Fruit fly (Drosophila melanogaster) whole organism, embryonic: ENCODE data around the gene CG9498.

Experiments
- Atf3 ChIP-seq: fragments of 200-800 bp; sonication (Bioruptor generic); optimal IDR thresholded peaks from 3 replicates; lab custom pipeline; 2016; ENCODE audit warnings: missing biosample characterization, missing genetic modification characterization
- Blimp-1 ChIP-seq: fragments of 200-800 bp; sonication (Bioruptor generic); optimal IDR thresholded peaks from 3 replicates; lab custom pipeline; 2018; ENCODE audit warnings: missing biosample characterization, missing genetic modification characterization, mild to moderate bottlenecking, moderate library complexity, missing genetic modification reagents
- CG10565 ChIP-seq: fragments of 200-800 bp; sonication (Bioruptor generic); optimal IDR thresholded peaks from 3 replicates; lab custom pipeline; 2016; ENCODE audit warnings: missing biosample characterization, mild to moderate bottlenecking, missing genetic modification characterization
- CG11504 ChIP-seq: fragments of 200-800 bp; sonication (Bioruptor generic); optimal IDR thresholded peaks from 3 replicates; lab custom pipeline; 2019; ENCODE audit warnings: missing biosample characterization, mild to moderate bottlenecking, missing genetic modification characterization, moderate library complexity
- CG12104 ChIP-seq: fragments of 200-800 bp; sonication (Bioruptor generic); optimal IDR thresholded peaks from 3 replicates; lab custom pipeline; 2016; ENCODE audit warnings: missing biosample characterization, missing genetic modification characterization
- CG13296 ChIP-seq: fragments of 200-800 bp; sonication (Bioruptor generic); optimal IDR thresholded peaks from 3 replicates; lab custom pipeline; 2018; ENCODE audit warnings: missing biosample characterization, mild to moderate bottlenecking, missing genetic modification characterization
- CG14965 ChIP-seq: fragments of 200-800 bp; sonication (Bioruptor generic); optimal IDR thresholded peaks from 2 replicates; lab custom pipeline; 2016; ENCODE audit warnings: missing biosample characterization, missing genetic modification characterization, borderline replicate concordance
- CG17359 ChIP-seq: fragments of 200-800 bp; sonication (Bioruptor generic); optimal IDR thresholded peaks from 3 replicates; lab custom pipeline; 2018; ENCODE audit warnings: missing biosample characterization, mild to moderate bottlenecking, missing genetic modification characterization, moderate library complexity
- CG17361 ChIP-seq: fragments of 200-800 bp; sonication (Bioruptor generic); IDR thresholded peaks from 3 replicates; pipeline ENCODE4 v1.3.6; 2022; ENCODE audit warnings: missing biosample characterization, missing genetic modification characterization
- CG17912 ChIP-seq: fragments of 200-800 bp; sonication (Bioruptor generic); optimal IDR thresholded peaks from 2 replicates; lab custom pipeline; 2018; ENCODE audit warnings: missing biosample characterization, mild to moderate bottlenecking, missing genetic modification characterization
- CG18262 ChIP-seq: fragments of 200-800 bp; optimal IDR thresholded peaks from 3 replicates; lab custom pipeline; 2019; ENCODE audit warnings: missing biosample characterization, mild to moderate bottlenecking, missing genetic modification characterization, moderate library complexity
- CG18599 ChIP-seq: fragments of 200-800 bp; sonication (Bioruptor generic); optimal IDR thresholded peaks from 3 replicates; lab custom pipeline; 2017; ENCODE audit warnings: missing biosample characterization, missing genetic modification characterization, mild to moderate bottlenecking, moderate library complexity, missing genetic modification reagents
- CG2199 ChIP-seq: fragments of 200-800 bp; sonication (Bioruptor generic); IDR thresholded peaks from 3 replicates; pipeline ENCODE4 v1.3.6; 2022; ENCODE audit warnings: missing biosample characterization, missing genetic modification characterization
- CG3726 ChIP-seq: fragments of 200-800 bp; sonication (Bioruptor generic); IDR thresholded peaks from 3 replicates; pipeline ENCODE4, ENCODE4 v1.3.6; 2022; ENCODE audit warnings: missing biosample characterization, missing genetic modification characterization
- CG43689 ChIP-seq: fragments of 200-800 bp; sonication (Bioruptor generic); IDR thresholded peaks from 2 replicates; pipeline ENCODE4 v1.3.6; 2022; ENCODE audit warnings: missing biosample characterization, missing genetic modification characterization
- CG4424 ChIP-seq: fragments of 200-800 bp; sonication (Bioruptor generic); optimal IDR thresholded peaks from 3 replicates; lab custom pipeline; 2016; ENCODE audit warnings: missing biosample characterization, missing genetic modification characterization
- CG6854 ChIP-seq: fragments of 200-800 bp; sonication (Bioruptor generic); optimal IDR thresholded peaks from 3 replicates; lab custom pipeline; 2017; ENCODE audit warnings: missing biosample characterization, mild to moderate bottlenecking, missing genetic modification characterization
- CG7987 ChIP-seq: fragments of 200-800 bp; sonication (Bioruptor generic); optimal IDR thresholded peaks from 2 replicates; lab custom pipeline; 2018; ENCODE audit warnings: missing biosample characterization, mild to moderate bottlenecking, missing genetic modification characterization, moderate library complexity
- CG8944 ChIP-seq: fragments of 200-800 bp; sonication (Bioruptor generic); optimal IDR thresholded peaks from 3 replicates; lab custom pipeline; 2016; ENCODE audit warnings: missing biosample characterization, missing genetic modification characterization
- Chrac-16 ChIP-seq: fragments of 200-800 bp; sonication (Bioruptor generic); optimal IDR thresholded peaks from 3 replicates; lab custom pipeline; 2016; ENCODE audit warnings: missing biosample characterization, missing genetic modification characterization
- CoRest ChIP-seq: fragments of 200-800 bp; sonication (Bioruptor generic); optimal IDR thresholded peaks from 3 replicates; lab custom pipeline; 2018; ENCODE audit warnings: missing biosample characterization, mild to moderate bottlenecking, missing genetic modification characterization, moderate library complexity
- D ChIP-seq, 2 experiments: fragments of 200-800 bp in 1 of 2; fragments of >200 bp in 1 of 2; sonication (Bioruptor generic) in 1 of 2; optimal IDR thresholded peaks; 2 replicates in 1 of 2; 3 replicates in 1 of 2; lab custom pipeline; 2017; ENCODE audit warnings: mild to moderate bottlenecking in 1 of 2, missing biosample characterization in 1 of 2, missing genetic modification characterization in 1 of 2, missing genetic modification reagents in 1 of 2
- D19A ChIP-seq: fragments of 200-800 bp; optimal IDR thresholded peaks from 3 replicates; lab custom pipeline; 2019; ENCODE audit warnings: missing biosample characterization, mild to moderate bottlenecking, missing genetic modification characterization, moderate library complexity
- Doc2 ChIP-seq: fragments of 200-800 bp; sonication (Bioruptor generic); IDR thresholded peaks from 2 replicates; pipeline ENCODE4 v1.3.6; 2022; ENCODE audit warnings: missing biosample characterization, missing genetic modification characterization
- Ets97D ChIP-seq: fragments of 200-800 bp; sonication (Bioruptor generic); optimal IDR thresholded peaks from 3 replicates; lab custom pipeline; 2016; ENCODE audit warnings: missing biosample characterization, missing genetic modification characterization
- Hr51 ChIP-seq, 2 experiments: fragments of 200-800 bp; sonication (Bioruptor generic); optimal IDR thresholded peaks; 2 replicates in 1 of 2; 3 replicates in 1 of 2; lab custom pipeline; 2016 to 2018; ENCODE audit warnings: missing biosample characterization in 2 of 2, missing genetic modification characterization in 2 of 2, mild to moderate bottlenecking in 1 of 2, moderate library complexity in 1 of 2
- NK7.1 ChIP-seq: fragments of 200-800 bp; sonication (Bioruptor generic); optimal IDR thresholded peaks from 3 replicates; lab custom pipeline; 2016; ENCODE audit warnings: missing biosample characterization, missing genetic modification characterization
- PHDP ChIP-seq: fragments of 200-800 bp; sonication (Bioruptor generic); optimal IDR thresholded peaks from 3 replicates; lab custom pipeline; 2018; ENCODE audit warnings: missing biosample characterization, mild to moderate bottlenecking, missing genetic modification characterization, moderate library complexity
- Rx ChIP-seq: fragments of 200-800 bp; sonication (Bioruptor generic); IDR thresholded peaks from 2 replicates; pipeline ENCODE4 v1.3.6; 2022; ENCODE audit warnings: missing biosample characterization, missing genetic modification characterization
- Sin3A ChIP-seq: fragments of >200 bp; optimal IDR thresholded peaks from 2 replicates; lab custom pipeline; 2018
- Sox100B ChIP-seq: fragments of 200-800 bp; sonication (Bioruptor generic); optimal IDR thresholded peaks from 3 replicates; lab custom pipeline; 2018; ENCODE audit warnings: missing biosample characterization, mild to moderate bottlenecking, missing genetic modification characterization
- Xrp1 ChIP-seq: fragments of 200-800 bp; sonication (Bioruptor generic); IDR thresholded peaks from 2 replicates; pipeline ENCODE4 v1.3.6; 2022; ENCODE audit warnings: missing biosample characterization, missing genetic modification characterization
- abd-A ChIP-seq: fragments of 200-800 bp; sonication (Bioruptor generic); optimal IDR thresholded peaks from 3 replicates; lab custom pipeline; 2019; ENCODE audit warnings: missing biosample characterization, mild to moderate bottlenecking, missing genetic modification characterization, moderate library complexity
- bsh ChIP-seq, 2 experiments: fragments of 200-800 bp; sonication (Bioruptor generic); optimal IDR thresholded peaks; 2 replicates each; lab custom pipeline; 2017 to 2018; ENCODE audit warnings: mild to moderate bottlenecking in 2 of 2, missing biosample characterization in 2 of 2, missing genetic modification characterization in 2 of 2, moderate library complexity in 1 of 2
- caup ChIP-seq: fragments of 200-800 bp; sonication (Bioruptor generic); optimal IDR thresholded peaks from 3 replicates; lab custom pipeline; 2017; ENCODE audit warnings: missing biosample characterization, mild to moderate bottlenecking, missing genetic modification characterization, moderate library complexity; ENCODE audit not compliant: severe bottlenecking
- chif ChIP-seq, 2 experiments: fragments of 200-800 bp; sonication (Bioruptor generic); optimal IDR thresholded peaks; 3 replicates each; lab custom pipeline; 2016; ENCODE audit warnings: missing biosample characterization in 2 of 2, missing genetic modification characterization in 2 of 2
- cwo ChIP-seq: fragments of 200-800 bp; sonication (Bioruptor generic); optimal IDR thresholded peaks from 3 replicates; lab custom pipeline; 2017; ENCODE audit warnings: missing biosample characterization, missing genetic modification characterization, mild to moderate bottlenecking, moderate library complexity, missing genetic modification reagents
- da ChIP-seq: fragments of 200-800 bp; sonication (Bioruptor generic); optimal IDR thresholded peaks from 2 replicates; lab custom pipeline; 2016; ENCODE audit warnings: missing biosample characterization, missing genetic modification characterization
- disco-r ChIP-seq: fragments of 200-800 bp; sonication (Bioruptor generic); optimal IDR thresholded peaks from 2 replicates; lab custom pipeline; 2016; ENCODE audit warnings: missing biosample characterization, missing genetic modification characterization
- esg ChIP-seq: fragments of 200-800 bp; sonication (Bioruptor generic); conservative IDR thresholded peaks from 2 replicates; pipeline ENCODE4 v1.3.6; 2022; ENCODE audit warnings: missing biosample characterization, missing genetic modification characterization
- fd64A ChIP-seq: fragments of 200-800 bp; sonication (Bioruptor generic); optimal IDR thresholded peaks from 3 replicates; lab custom pipeline; 2018; ENCODE audit warnings: missing biosample characterization, mild to moderate bottlenecking, missing genetic modification characterization
- fd96Cb ChIP-seq: fragments of 200-800 bp; sonication (Bioruptor generic); optimal IDR thresholded peaks from 2 replicates; lab custom pipeline; 2018; ENCODE audit warnings: missing biosample characterization, mild to moderate bottlenecking, missing genetic modification characterization, moderate library complexity
- gem ChIP-seq: fragments of 200-800 bp; sonication (Bioruptor generic); optimal IDR thresholded peaks from 2 replicates; lab custom pipeline; 2019; ENCODE audit warnings: missing biosample characterization, mild to moderate bottlenecking, missing genetic modification characterization, moderate library complexity
- hbn ChIP-seq: fragments of 200-800 bp; sonication (Bioruptor generic); IDR thresholded peaks from 2 replicates; pipeline ENCODE4 v1.3.6; 2022; ENCODE audit warnings: missing biosample characterization, missing genetic modification characterization; ENCODE audit not compliant: partially characterized antibody
- ro ChIP-seq: fragments of 200-800 bp; sonication (Bioruptor generic); IDR thresholded peaks from 2 replicates; pipeline ENCODE4 v1.3.6; 2022; ENCODE audit warnings: missing biosample characterization, missing genetic modification characterization
- schlank ChIP-seq: fragments of 200-800 bp; sonication (Bioruptor generic); optimal IDR thresholded peaks from 2 replicates; lab custom pipeline; 2018; ENCODE audit warnings: missing biosample characterization, mild to moderate bottlenecking, missing genetic modification characterization
- slbo ChIP-seq: fragments of 200-800 bp; sonication (Bioruptor generic); IDR thresholded peaks from 2 replicates; pipeline ENCODE4 v1.3.6; 2022; ENCODE audit warnings: missing biosample characterization, missing genetic modification characterization
- trh ChIP-seq: fragments of 200-800 bp; sonication (Bioruptor generic); optimal IDR thresholded peaks from 2 replicates; lab custom pipeline; 2016; ENCODE audit warnings: missing biosample characterization, missing genetic modification characterization
- wor ChIP-seq: fragments of 200-800 bp; sonication (Bioruptor generic); IDR thresholded peaks from 2 replicates; pipeline ENCODE4 v1.3.6; 2022; ENCODE audit warnings: missing biosample characterization, missing genetic modification characterization
- zfh1 ChIP-seq: fragments of 200-800 bp; sonication (Bioruptor generic); IDR thresholded peaks from 3 replicates; pipeline ENCODE4 v1.3.6; 2022; ENCODE audit warnings: missing biosample characterization, missing genetic modification characterization

CG9498 gene

DNA sequence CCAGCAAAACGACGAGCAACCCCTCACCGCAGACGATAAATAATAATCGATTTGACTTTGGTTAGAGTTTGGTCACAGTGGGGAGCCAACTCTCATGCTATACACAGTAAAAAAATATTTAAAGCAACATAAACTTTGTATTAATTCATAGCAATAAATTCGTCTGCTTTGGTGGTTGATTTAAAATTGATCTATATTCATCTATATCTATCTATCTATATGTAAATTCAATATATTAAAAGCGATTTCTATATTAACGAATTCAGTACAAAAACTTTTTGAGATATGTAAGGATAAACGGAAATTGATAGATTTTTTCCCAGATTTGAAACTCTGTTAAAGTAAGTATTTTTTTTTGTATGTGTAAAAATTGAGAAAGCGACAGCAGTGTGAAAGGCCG is 41.0 kb downstream of the CG9498 start (continued):
- TF ChIP-seq trh (GFP tag; lab: Kevin White, UChicago), result no peak
- TF ChIP-seq CG17361 (GFP tag; lab: Robert Waterston, UW), result peak; percentile 66; the same call in 2 of the 3 replicates
- no peak for TF ChIP-seq CG2199 (GFP tag; lab: Robert Waterston, UW)
- TF ChIP-seq bsh (GFP tag; optimal IDR thresholded peaks at IDR 0.05; lab: Kevin White, UChicago), result peak in 1 of 2 experiments; percentile 1
- no peak for TF ChIP-seq Sin3A (lab: Kevin White, UChicago)
- peak; percentile 47 for TF ChIP-seq CG18262 (tag; lab: Kevin White, UChicago)
- TF ChIP-seq CG10565, result no peak
- TF ChIP-seq CG17359 (tag; lab: Kevin White, UChicago), result peak; percentile 39
- peak; percentile 29 for TF ChIP-seq CG6854 (GFP tag; lab: Kevin White, UChicago)
- no peak for TF ChIP-seq PHDP
- TF ChIP-seq esg, result no peak
- peak; percentile 16 for TF ChIP-seq fd96Cb (tag; lab: Kevin White, UChicago)
- TF ChIP-seq Ets97D, result no peak
- TF ChIP-seq disco-r (GFP tag; lab: Kevin White, UChicago), result no peak
- no peak for TF ChIP-seq Chrac-16 (GFP tag; lab: Kevin White, UChicago)
- no peak for TF ChIP-seq hbn (GFP tag; lab: Robert Waterston, UW)
- no peak for TF ChIP-seq CG3726
- no peak for TF ChIP-seq ro
- TF ChIP-seq Hr51 (GFP tag; optimal IDR thresholded peaks at IDR 0.05; lab: Kevin White, UChicago), result peak in 1 of 2 experiments; percentile 22
- peak; percentile 34 for TF ChIP-seq cwo (GFP tag; lab: Kevin White, UChicago)
- no peak for TF ChIP-seq fd64A (GFP tag; lab: Kevin White, UChicago)
- TF ChIP-seq CG18599 (GFP tag; lab: Kevin White, UChicago), result peak; percentile 70
- no peak for TF ChIP-seq wor
- TF ChIP-seq CG43689 (GFP tag; lab: Robert Waterston, UW), result no peak
- TF ChIP-seq slbo (GFP tag; lab: Robert Waterston, UW), result no peak
- no peak for TF ChIP-seq CG12104 (GFP tag; lab: Kevin White, UChicago)
- no peak for TF ChIP-seq Atf3 (GFP tag; lab: Kevin White, UChicago)
- TF ChIP-seq zfh1 (GFP tag; lab: Robert Waterston, UW), result no peak
- TF ChIP-seq CG11504 (tag; lab: Kevin White, UChicago), result peak; percentile 50
- peak; percentile 1 for TF ChIP-seq CoRest (tag; lab: Kevin White, UChicago)
- TF ChIP-seq CG13296 (GFP tag; lab: Kevin White, UChicago), result peak; percentile 11
- TF ChIP-seq CG4424 (GFP tag; lab: Kevin White, UChicago), result no peak
- no peak for TF ChIP-seq schlank (tag; lab: Kevin White, UChicago)
- no peak for TF ChIP-seq chif (GFP tag; optimal IDR thresholded peaks at IDR 0.05; lab: Kevin White, UChicago)
- no peak for TF ChIP-seq NK7.1 (GFP tag; lab: Kevin White, UChicago)
- TF ChIP-seq gem (tag; lab: Kevin White, UChicago), result no peak
- no peak for TF ChIP-seq CG7987 (GFP tag; lab: Kevin White, UChicago)
- TF ChIP-seq CG8944 (GFP tag; lab: Kevin White, UChicago), result no peak
- no peak for TF ChIP-seq Rx (GFP tag; lab: Robert Waterston, UW)
- peak; percentile 9 for TF ChIP-seq D19A
- TF ChIP-seq Blimp-1 (GFP tag; lab: Kevin White, UChicago), result peak; percentile 55
- TF ChIP-seq D (optimal IDR thresholded peaks at IDR 0.05; lab: Kevin White, UChicago), result no peak
- TF ChIP-seq D (GFP tag; optimal IDR thresholded peaks at IDR 0.05; lab: Kevin White, UChicago), result no peak
- TF ChIP-seq Sox100B (GFP tag; lab: Kevin White, UChicago), result peak; percentile 22
- no peak for TF ChIP-seq CG14965 (GFP tag; lab: Kevin White, UChicago)
- no peak for TF ChIP-seq caup (GFP tag; lab: Kevin White, UChicago)
- no peak for TF ChIP-seq CG17912
- TF ChIP-seq abd-A (tag; lab: Kevin White, UChicago), result no peak
- TF ChIP-seq Doc2 (GFP tag; lab: Robert Waterston, UW), result no peak
- no peak for TF ChIP-seq da
- TF ChIP-seq Xrp1 (GFP tag; lab: Robert Waterston, UW), result 0 out of 2 replicates have a peak, but pooled peaks have one; percentile 34
